Worm (Caenorhabditis elegans) whole organism, mixed stage, embryonic: Measurements from ENCODE around the gene ubxn-4.

Experiments
- ceh-43 ChIP-seq: fragments of 200-800 bp; sonication (Bioruptor generic); optimal IDR thresholded peaks from 2 replicates; lab custom pipeline; 2018; ENCODE audit warnings: mild to moderate bottlenecking, missing genetic modification characterization, moderate library complexity, missing compliant biosample characterization
- ceh-83 ChIP-seq: fragments of 200-800 bp; sonication (Bioruptor generic); optimal IDR thresholded peaks from 2 replicates; lab custom pipeline; 2018; ENCODE audit warnings: mild to moderate bottlenecking, missing genetic modification characterization, missing compliant biosample characterization
- ces-1 ChIP-seq: fragments of 150-350 bp; optimal IDR thresholded peaks from 2 replicates; lab custom pipeline; 2014; ENCODE audit warnings: missing biosample characterization, missing genetic modification reagents, missing genetic modification characterization
- lin-13 ChIP-seq: fragments of 150-350 bp; optimal IDR thresholded peaks from 2 replicates; lab custom pipeline; 2014; ENCODE audit warnings: missing biosample characterization, missing genetic modification characterization
- mep-1 ChIP-seq: fragments of 150-350 bp; optimal IDR thresholded peaks from 2 replicates; lab custom pipeline; 2017; ENCODE audit warnings: missing biosample characterization, missing genetic modification reagents, missing genetic modification characterization, inconsistent platforms
- nhr-12 ChIP-seq: fragments of 150-350 bp; optimal IDR thresholded peaks from 2 replicates; lab custom pipeline; 2014; ENCODE audit warnings: missing biosample characterization, missing genetic modification characterization
- nhr-237 ChIP-seq: fragments of 150-350 bp; optimal IDR thresholded peaks from 2 replicates; lab custom pipeline; 2014; ENCODE audit warnings: missing biosample characterization, missing genetic modification characterization
- nhr-28 ChIP-seq: fragments of 150-350 bp; optimal IDR thresholded peaks from 2 replicates; lab custom pipeline; 2014; ENCODE audit warnings: missing biosample characterization, missing genetic modification characterization
- snpc-4 ChIP-seq: fragments of 150-350 bp; optimal IDR thresholded peaks from 2 replicates; lab custom pipeline; 2014; ENCODE audit warnings: missing biosample characterization, missing genetic modification characterization
- unc-62 ChIP-seq: fragments of 150-350 bp; optimal IDR thresholded peaks from 2 replicates; lab custom pipeline; 2014; ENCODE audit warnings: missing biosample characterization, missing genetic modification reagents, missing genetic modification characterization

DNA sequence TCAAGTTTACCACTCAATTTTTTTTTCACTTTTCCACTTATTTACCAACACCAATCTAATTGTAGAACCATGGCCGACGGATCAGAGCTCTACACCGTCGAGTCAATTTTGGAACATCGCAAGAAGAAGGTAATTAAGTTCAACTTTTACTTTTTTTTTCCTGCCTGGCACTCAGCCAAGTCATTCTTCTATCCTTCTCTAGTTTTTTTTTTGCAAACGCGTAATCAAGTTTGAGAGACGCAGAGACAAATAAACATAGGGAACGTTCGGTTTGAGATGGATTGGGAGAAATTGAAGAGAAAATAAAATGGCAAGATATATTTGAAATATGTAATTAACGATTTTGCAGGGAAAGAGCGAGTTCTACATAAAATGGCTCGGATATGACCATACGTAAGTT is 20.9 kb upstream of the ubxn-4 start, which contains the start of gene cec-1:
- TF ChIP-seq nhr-237 (tag; lab: Kevin White, UChicago), result no peak
- TF ChIP-seq snpc-4 (tag; lab: Kevin White, UChicago), result no peak
- TF ChIP-seq nhr-28 (tag; lab: Kevin White, UChicago), result no peak
- TF ChIP-seq lin-13 (tag; lab: Kevin White, UChicago), result no peak
- TF ChIP-seq nhr-12 (tag; lab: Kevin White, UChicago), result no peak
- TF ChIP-seq ces-1, result peak; percentile 74
- TF ChIP-seq mep-1 (tag; lab: Kevin White, UChicago), result no peak
- no peak for TF ChIP-seq ceh-43 (GFP tag; lab: Kevin White, UChicago)
- TF ChIP-seq ceh-83 (GFP tag; lab: Kevin White, UChicago), result no peak
- no peak for TF ChIP-seq unc-62 (GFP tag; lab: Kevin White, UChicago)
